Worm (Caenorhabditis elegans) whole organism, young adult: Measurements from ENCODE around the gene C16A3.2.
A peak's percentile ranks its signal among the peaks of the same experiment; 100 is the strongest.

Source experiments
- B0019.2 ChIP-seq: fragments of 200-800 bp; sonication (Bioruptor generic); conservative IDR thresholded peaks from 2 replicates; pipeline ENCODE4 v1.3.6; 2022; ENCODE audit warnings: missing genetic modification reagents, missing genetic modification characterization, missing compliant biosample characterization
- B0261.1 ChIP-seq: sonication (generic microtip); optimal IDR thresholded peaks from 2 replicates; lab custom pipeline; 2016; ENCODE audit warnings: mild to moderate bottlenecking, missing genetic modification characterization, moderate library complexity, missing compliant biosample characterization
- B0336.3 ChIP-seq: fragments of 200-800 bp; sonication (Bioruptor generic); IDR thresholded peaks from 2 replicates; pipeline ENCODE4 v1.3.6; 2022; ENCODE audit warnings: missing genetic modification characterization, missing compliant biosample characterization
- C06A6.2 ChIP-seq: fragments of 200-800 bp; sonication (Bioruptor generic); conservative IDR thresholded peaks from 2 replicates; pipeline ENCODE4 v1.3.6; 2022; ENCODE audit warnings: missing genetic modification characterization, missing compliant biosample characterization
- C17E4.6 ChIP-seq: fragments of 200-800 bp; sonication (Bioruptor generic); IDR thresholded peaks from 2 replicates; pipeline ENCODE4 v1.3.6; 2022; ENCODE audit warnings: missing genetic modification reagents, missing genetic modification characterization, missing compliant biosample characterization
- D2030.7 ChIP-seq: fragments of 200-800 bp; sonication (Bioruptor generic); IDR thresholded peaks from 2 replicates; pipeline ENCODE4 v1.3.6; 2022; ENCODE audit warnings: missing genetic modification reagents, missing genetic modification characterization, missing compliant biosample characterization
- F55B11.4 ChIP-seq: sonication (generic microtip); optimal IDR thresholded peaks from 2 replicates; lab custom pipeline; 2016; ENCODE audit warnings: missing compliant biosample characterization, missing genetic modification characterization, borderline replicate concordance; ENCODE audit not compliant: insufficient read depth
- Y53F4B.3 ChIP-seq: fragments of 200-800 bp; sonication (Bioruptor generic); IDR thresholded peaks from 2 replicates; pipeline ENCODE4 v1.3.6; 2022; ENCODE audit warnings: missing genetic modification reagents, missing genetic modification characterization, missing compliant biosample characterization
- Y79H2A.3 ChIP-seq: fragments of 200-800 bp; sonication (Bioruptor generic); conservative IDR thresholded peaks from 2 replicates; pipeline ENCODE4 v1.3.6; 2022; ENCODE audit warnings: missing genetic modification reagents, missing genetic modification characterization, missing compliant biosample characterization
- akir-1 ChIP-seq: fragments of 200-800 bp; sonication (Bioruptor generic); optimal IDR thresholded peaks from 2 replicates; lab custom pipeline; 2018; ENCODE audit warnings: mild to moderate bottlenecking, missing genetic modification characterization, moderate library complexity, missing compliant biosample characterization
- ama-1 ChIP-seq, 3 experiments: fragments of 150-350 bp in 1 of 3; sonication (generic microtip) in 2 of 3; optimal IDR thresholded peaks; 2 replicates each; lab custom pipeline; 2014 to 2018; ENCODE audit warnings: missing biosample characterization in 2 of 3, missing genetic modification characterization in 2 of 3, missing genetic modification reagents in 2 of 3
- aptf-2 ChIP-seq: fragments of 200-800 bp; sonication (Bioruptor generic); conservative IDR thresholded peaks from 2 replicates; pipeline ENCODE4 v1.3.6; 2022; ENCODE audit warnings: missing genetic modification reagents, missing genetic modification characterization, missing compliant biosample characterization
- atf-7 ChIP-seq: sonication (generic microtip); optimal IDR thresholded peaks from 2 replicates; lab custom pipeline; 2017; ENCODE audit warnings: mild to moderate bottlenecking, missing genetic modification characterization, missing compliant biosample characterization
- attf-3 ChIP-seq: fragments of 200-800 bp; sonication (Bioruptor generic); conservative IDR thresholded peaks from 2 replicates; pipeline ENCODE4 v1.3.6; 2022; ENCODE audit warnings: missing genetic modification reagents, missing genetic modification characterization, missing compliant biosample characterization
- ccch-3 ChIP-seq: fragments of 200-800 bp; sonication (Bioruptor generic); optimal IDR thresholded peaks from 2 replicates; lab custom pipeline; 2018; ENCODE audit warnings: mild to moderate bottlenecking, missing genetic modification characterization, missing compliant biosample characterization
- ceh-100 ChIP-seq: fragments of 200-800 bp; sonication (Bioruptor generic); IDR thresholded peaks from 2 replicates; pipeline ENCODE4 v1.3.6; 2022; ENCODE audit warnings: missing genetic modification reagents, missing genetic modification characterization, missing compliant biosample characterization
- ceh-91 ChIP-seq: fragments of 200-800 bp; sonication (Bioruptor generic); IDR thresholded peaks from 2 replicates; pipeline ENCODE4 v1.3.6; 2022; ENCODE audit warnings: missing genetic modification reagents, missing genetic modification characterization, missing compliant biosample characterization
- chd-7 ChIP-seq: sonication (generic microtip); optimal IDR thresholded peaks from 2 replicates; lab custom pipeline; 2016; ENCODE audit warnings: mild to moderate bottlenecking, missing genetic modification characterization, moderate library complexity, missing compliant biosample characterization
- dox-1 ChIP-seq: fragments of 200-800 bp; sonication (Bioruptor generic); IDR thresholded peaks from 2 replicates; pipeline ENCODE4 v1.3.6; 2022; ENCODE audit warnings: missing genetic modification reagents, missing genetic modification characterization, missing compliant biosample characterization
- dpff-1 ChIP-seq: sonication (generic microtip); optimal IDR thresholded peaks from 2 replicates; lab custom pipeline; 2017; ENCODE audit warnings: mild to moderate bottlenecking, missing genetic modification characterization, missing compliant biosample characterization
- efl-1 ChIP-seq: fragments of 150-350 bp; optimal IDR thresholded peaks from 2 replicates; lab custom pipeline; 2014; ENCODE audit warnings: missing biosample characterization, missing genetic modification reagents, missing genetic modification characterization
- egl-44 ChIP-seq: fragments of 200-800 bp; sonication (Bioruptor generic); IDR thresholded peaks from 2 replicates; pipeline ENCODE4 v1.3.6; 2022; ENCODE audit warnings: missing genetic modification reagents, missing genetic modification characterization, missing compliant biosample characterization
- hlh-12 ChIP-seq: sonication (generic microtip); optimal IDR thresholded peaks from 2 replicates; lab custom pipeline; 2016; ENCODE audit warnings: missing genetic modification characterization, missing compliant biosample characterization
- hlh-26 ChIP-seq: fragments of 200-800 bp; sonication (Bioruptor generic); conservative IDR thresholded peaks from 2 replicates; pipeline ENCODE4 v1.3.6; 2022; ENCODE audit warnings: missing genetic modification reagents, missing genetic modification characterization, missing compliant biosample characterization
- hrde-1 ChIP-seq: sonication (generic microtip); optimal IDR thresholded peaks from 2 replicates; lab custom pipeline; 2016; ENCODE audit warnings: missing genetic modification characterization, mild to moderate bottlenecking, missing compliant biosample characterization, moderate library complexity, missing genotype, missing genetic modification reagents, borderline replicate concordance
- hsf-1 ChIP-seq: fragments of 200-800 bp; sonication (Bioruptor generic); IDR thresholded peaks from 2 replicates; pipeline ENCODE4 v1.3.6; 2022; ENCODE audit warnings: missing genetic modification reagents, missing genetic modification characterization, missing compliant biosample characterization
- lin-54 ChIP-seq: fragments of 200-800 bp; sonication (Bioruptor generic); optimal IDR thresholded peaks from 2 replicates; lab custom pipeline; 2018; ENCODE audit warnings: mild to moderate bottlenecking, missing genetic modification characterization, missing compliant biosample characterization
- lsl-1 ChIP-seq: fragments of 200-800 bp; sonication (Bioruptor generic); optimal IDR thresholded peaks from 2 replicates; lab custom pipeline; 2018; ENCODE audit warnings: mild to moderate bottlenecking, missing genetic modification characterization, moderate library complexity, missing compliant biosample characterization
- nhr-27 ChIP-seq: fragments of 200-800 bp; sonication (Bioruptor generic); optimal IDR thresholded peaks from 2 replicates; lab custom pipeline; 2018; ENCODE audit warnings: mild to moderate bottlenecking, missing genetic modification characterization, moderate library complexity, missing compliant biosample characterization
- pbrm-1 ChIP-seq: fragments of 200-800 bp; sonication (Bioruptor generic); IDR thresholded peaks from 2 replicates; pipeline ENCODE4 v1.3.6; 2022; ENCODE audit warnings: missing genetic modification reagents, missing genetic modification characterization, missing compliant biosample characterization
- pha-4 ChIP-seq: fragments of 150-350 bp; sonication (generic microtip); optimal IDR thresholded peaks from 2 replicates; lab custom pipeline; 2014; ENCODE audit warnings: missing biosample characterization, missing genetic modification reagents, missing genetic modification characterization
- rpc-1 ChIP-seq, 2 experiments: fragments of 150-350 bp in 1 of 2; sonication (generic microtip) in 1 of 2; optimal IDR thresholded peaks; 2 replicates each; lab custom pipeline; 2014 to 2018; ENCODE audit warnings: missing biosample characterization in 1 of 2, missing genetic modification characterization in 1 of 2, missing genetic modification reagents in 1 of 2, missing genotype in 1 of 2
- snpc-1.1 ChIP-seq: sonication (generic microtip); optimal IDR thresholded peaks from 2 replicates; lab custom pipeline; 2017; ENCODE audit warnings: missing genetic modification characterization, mild to moderate bottlenecking, missing compliant biosample characterization, antibody characterized with exemption, moderate library complexity, missing genotype, missing genetic modification reagents; ENCODE audit not compliant: insufficient read depth
- snpc-3.4 ChIP-seq: sonication (generic microtip); optimal IDR thresholded peaks from 2 replicates; lab custom pipeline; 2017; ENCODE audit warnings: missing genetic modification characterization, mild to moderate bottlenecking, missing compliant biosample characterization, antibody characterized with exemption, moderate library complexity, missing genotype, missing genetic modification reagents
- snpc-4 ChIP-seq, 5 experiments: fragments of 150-350 bp in 1 of 5; sonication (generic microtip) in 4 of 5; optimal IDR thresholded peaks; 2 replicates each; lab custom pipeline; 2014 to 2018; ENCODE audit warnings: missing genetic modification characterization in 5 of 5, missing biosample characterization in 3 of 5, antibody characterized with exemption in 2 of 5, mild to moderate bottlenecking in 2 of 5, missing compliant biosample characterization in 2 of 5, missing genotype in 2 of 5, moderate library complexity in 2 of 5, missing genetic modification reagents in 1 of 5
- somi-1 ChIP-seq: fragments of 200-800 bp; sonication (Bioruptor generic); optimal IDR thresholded peaks from 2 replicates; lab custom pipeline; 2018; ENCODE audit warnings: mild to moderate bottlenecking, missing genetic modification characterization, missing compliant biosample characterization
- xnd-1 ChIP-seq: sonication (generic microtip); optimal IDR thresholded peaks from 2 replicates; lab custom pipeline; 2016; ENCODE audit warnings: missing genotype, missing genetic modification reagents, missing genetic modification characterization, missing compliant biosample characterization
- zfh-2 ChIP-seq: fragments of 200-800 bp; sonication (Bioruptor generic); conservative IDR thresholded peaks from 2 replicates; pipeline ENCODE4 v1.3.6; 2022; ENCODE audit warnings: missing genetic modification reagents, missing genetic modification characterization, missing compliant biosample characterization

Gene C16A3.2

ce11 chrIII:6348578-6348977 is 41.1 kb upstream of the C16A3.2 start (continued):
- TF ChIP-seq hrde-1 (tag; lab: Kevin White, UChicago) (no peak), somi-1 (GFP tag; lab: Kevin White, UChicago) (no peak), snpc-3.4 (tag; lab: Kevin White, UChicago) (no peak), B0336.3 (no peak)

- no peak for TF ChIP-seq aptf-2
- TF ChIP-seq nhr-27 (tag; lab: Kevin White, UChicago): no peak
- TF ChIP-seq akir-1 (GFP tag; lab: Kevin White, UChicago): no peak
- TF ChIP-seq xnd-1 (tag; lab: Kevin White, UChicago): no peak
- TF ChIP-seq zfh-2 (GFP tag; lab: Robert Waterston, UW): no peak
- no peak for TF ChIP-seq ceh-91
- TF ChIP-seq, all 124 proteins: peak for 0
Observed at ce11 chrIII:6350424-6350823, 39.2 kb upstream of the C16A3.2 start.

- TF ChIP-seq pbrm-1 (GFP tag; lab: Robert Waterston, UW) (no peak), zfh-2 (GFP tag; lab: Robert Waterston, UW) (0 out of 2 replicates have a peak, but pooled peaks have one; percentile 19)
Observed at ce11 chrIII:6351438-6351837, 38.2 kb upstream of the C16A3.2 start.

ce11 chrIII:6352459-6352858 is 37.2 kb upstream of the C16A3.2 start:
- TF ChIP-seq chd-7 (tag; lab: Kevin White, UChicago) (peak; percentile 29), C17E4.6 (GFP tag; lab: Robert Waterston, UW) (no peak), atf-7 (peak; percentile 6)

ce11 chrIII:6353084-6353483 is 36.5 kb upstream of the C16A3.2 start, which contains the start of gene akap-1:
akap-1 (plus strand) TSS chrIII:6353384.
- TF ChIP-seq F55B11.4: no peak
- no peak for TF ChIP-seq hsf-1 (GFP tag; lab: Robert Waterston, UW)
- no peak for TF ChIP-seq ama-1 (optimal IDR thresholded peaks at IDR 0.05; lab: Kevin White, UChicago)
- TF ChIP-seq ama-1 (GFP tag; optimal IDR thresholded peaks at IDR 0.05; lab: Kevin White, UChicago): no peak
- TF ChIP-seq ccch-3 (GFP tag; lab: Kevin White, UChicago): no peak
- TF ChIP-seq dpff-1 (tag; lab: Kevin White, UChicago): no peak
- TF ChIP-seq lsl-1 (GFP tag; lab: Kevin White, UChicago): no peak
- TF ChIP-seq egl-44 (GFP tag; lab: Robert Waterston, UW): no peak
- no peak for TF ChIP-seq B0261.1 (tag; lab: Kevin White, UChicago)
- no peak for TF ChIP-seq snpc-1.1 (tag; lab: Kevin White, UChicago)
- TF ChIP-seq efl-1 (GFP tag; lab: Kevin White, UChicago): no peak
- TF ChIP-seq C17E4.6 (GFP tag; lab: Robert Waterston, UW): no peak
- no peak for TF ChIP-seq ceh-100
- TF ChIP-seq B0019.2 (GFP tag; lab: Robert Waterston, UW): no peak

- no peak for TF ChIP-seq hlh-12 (tag; lab: Kevin White, UChicago)
- no peak for TF ChIP-seq hlh-26 (GFP tag; lab: Robert Waterston, UW)
- no peak for TF ChIP-seq dox-1 (GFP tag; lab: Robert Waterston, UW)
- no peak for TF ChIP-seq lin-54
- no peak for TF ChIP-seq C06A6.2 (GFP tag; lab: Robert Waterston, UW)
- no peak for TF ChIP-seq atf-7
- no peak for TF ChIP-seq D2030.7
- no peak for TF ChIP-seq B0261.1 (tag; lab: Kevin White, UChicago)
- no peak for TF ChIP-seq snpc-4 (GFP tag; optimal IDR thresholded peaks at IDR 0.05; lab: Kevin White, UChicago)
- TF ChIP-seq snpc-4 (tag; optimal IDR thresholded peaks at IDR 0.05; lab: Kevin White, UChicago): no peak
- no peak for TF ChIP-seq snpc-3.4 (tag; lab: Kevin White, UChicago)
- TF ChIP-seq pha-4: no peak
- TF ChIP-seq rpc-1 (optimal IDR thresholded peaks at IDR 0.05; lab: Kevin White, UChicago): no peak
- TF ChIP-seq rpc-1 (tag; optimal IDR thresholded peaks at IDR 0.05; lab: Kevin White, UChicago): no peak
- TF ChIP-seq Y79H2A.3: no peak
- TF ChIP-seq ceh-100: no peak
- TF ChIP-seq Y53F4B.3: no peak
- no peak for TF ChIP-seq attf-3 (GFP tag; lab: Robert Waterston, UW)
- TF ChIP-seq efl-1 (GFP tag; lab: Kevin White, UChicago): no peak
Observed at ce11 chrIII:6355359-6355758, 34.3 kb upstream of the C16A3.2 start.
